Worm (Caenorhabditis elegans) whole organism, young adult: ENCODE measurements around the gene gtf-2F2.

Experiments used
- chd-7 ChIP-seq: sonication (generic microtip); optimal IDR thresholded peaks from 2 replicates; lab custom pipeline; 2016; ENCODE audit warnings: mild to moderate bottlenecking, missing genetic modification characterization, moderate library complexity, missing compliant biosample characterization
- hsf-1 ChIP-seq: fragments of 200-800 bp; sonication (Bioruptor generic); IDR thresholded peaks from 2 replicates; pipeline ENCODE4 v1.3.6; 2022; ENCODE audit warnings: missing genetic modification reagents, missing genetic modification characterization, missing compliant biosample characterization
- mes-4 ChIP-seq: sonication (generic microtip); optimal IDR thresholded peaks from 2 replicates; lab custom pipeline; 2016; ENCODE audit warnings: missing genotype, missing genetic modification characterization, missing compliant biosample characterization
- unc-130 ChIP-seq: sonication (generic microtip); optimal IDR thresholded peaks from 2 replicates; lab custom pipeline; 2016; ENCODE audit warnings: missing genetic modification reagents, missing genetic modification characterization, missing compliant biosample characterization
- unc-62 ChIP-seq: fragments of 150-350 bp; optimal IDR thresholded peaks from 2 replicates; lab custom pipeline; 2014; ENCODE audit warnings: missing biosample characterization, missing genetic modification reagents, missing genetic modification characterization
- ztf-3 ChIP-seq: fragments of 200-800 bp; sonication (Bioruptor generic); optimal IDR thresholded peaks from 2 replicates; lab custom pipeline; 2018; ENCODE audit warnings: mild to moderate bottlenecking, missing genetic modification characterization, missing compliant biosample characterization

DNA sequence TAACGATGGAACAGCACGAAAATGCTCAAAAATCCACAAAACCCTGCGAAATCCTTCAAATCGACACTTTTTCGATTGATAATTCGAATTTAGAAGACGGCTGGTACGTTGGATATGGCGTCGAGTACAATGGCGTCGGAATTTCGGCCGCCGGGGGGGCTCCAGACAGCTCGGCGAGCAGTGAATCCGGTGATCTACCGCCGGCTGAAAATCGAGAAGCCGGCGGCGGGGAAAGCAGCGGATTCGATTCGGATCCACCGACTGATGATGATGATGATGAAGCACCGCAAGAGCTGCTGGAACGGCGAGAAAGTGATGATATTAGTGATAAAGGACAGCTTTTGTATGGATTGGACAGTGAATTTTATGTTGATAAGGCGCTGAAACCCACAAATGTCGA lies 2.8 kb upstream of the gtf-2F2 start:
- TF ChIP-seq ztf-3 (GFP tag; lab: Kevin White, UChicago) = no peak
- TF ChIP-seq unc-130 (GFP tag; lab: Kevin White, UChicago) = no peak
- TF ChIP-seq unc-62 = no peak
- TF ChIP-seq mes-4 (tag; lab: Kevin White, UChicago) = no peak
- TF ChIP-seq chd-7 (tag; lab: Kevin White, UChicago) = no peak
- no peak for TF ChIP-seq hsf-1 (GFP tag; lab: Robert Waterston, UW)
